Worm (Caenorhabditis elegans) whole organism, midembryonic: ENCODE measurements around the gene gakh-1.
A peak's percentile ranks its signal among the peaks of the same experiment; 100 is the strongest.

Experiments used
- klf-2 ChIP-seq: fragments of 200-800 bp; sonication (Bioruptor generic); conservative IDR thresholded peaks from 2 replicates; pipeline ENCODE4 v1.3.6; 2022; ENCODE audit warnings: missing genetic modification reagents, missing genetic modification characterization, missing compliant biosample characterization
- ztf-23 ChIP-seq: fragments of 200-800 bp; sonication (Bioruptor generic); IDR thresholded peaks from 2 replicates; pipeline ENCODE4 v1.3.6; 2022; ENCODE audit warnings: missing genetic modification reagents, missing genetic modification characterization, missing compliant biosample characterization
- ztf-29 ChIP-seq: fragments of 200-800 bp; sonication (Bioruptor generic); IDR thresholded peaks from 2 replicates; pipeline ENCODE4 v1.3.6; 2022; ENCODE audit warnings: missing genetic modification reagents, missing genetic modification characterization, missing compliant biosample characterization

DNA sequence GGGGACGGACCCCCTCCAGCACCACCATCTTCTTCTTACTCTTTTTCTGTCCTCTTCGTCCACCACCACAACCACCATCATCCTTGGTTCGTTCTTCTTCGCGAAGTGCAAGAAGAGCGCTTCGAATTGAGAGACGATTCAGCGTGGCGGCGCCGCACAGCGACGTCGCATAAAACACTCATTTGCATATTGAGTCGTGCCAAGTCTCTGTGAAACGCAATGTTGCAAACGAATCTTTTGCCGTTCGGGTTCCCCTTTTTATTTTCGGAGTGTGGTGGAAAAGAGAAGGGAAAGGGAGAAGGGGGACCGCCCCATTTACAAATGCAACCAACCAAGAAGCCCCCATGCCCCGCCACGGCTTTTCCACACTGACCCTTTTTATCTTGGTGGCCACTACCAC is 34.0 kb downstream of the gakh-1 start:
- no peak for TF ChIP-seq klf-2 (GFP tag; lab: Robert Waterston, UW)
- no peak for TF ChIP-seq ztf-23 (GFP tag; lab: Robert Waterston, UW)
- TF ChIP-seq ztf-29 (GFP tag; lab: Robert Waterston, UW) = 0 out of 2 replicates have a peak, but pooled peaks have one; percentile 29
